Worm (Caenorhabditis elegans) whole organism, L1 larva: ENCODE measurements around the gene pqbp-1.1.

Source experiments
- C04F5.9 ChIP-seq: sonication (generic microtip); optimal IDR thresholded peaks from 2 replicates; lab custom pipeline; 2016; ENCODE audit warnings: missing genetic modification characterization, missing compliant biosample characterization
- C34B4.2 ChIP-seq: sonication (generic microtip); optimal IDR thresholded peaks from 2 replicates; lab custom pipeline; 2017; ENCODE audit warnings: mild to moderate bottlenecking, missing genetic modification characterization, missing compliant biosample characterization
- blmp-1 ChIP-seq: fragments of 150-350 bp; optimal IDR thresholded peaks from 2 replicates; lab custom pipeline; 2014; ENCODE audit warnings: missing biosample characterization, missing genetic modification characterization
- ceh-8 ChIP-seq: fragments of 200-800 bp; sonication (Bioruptor generic); optimal IDR thresholded peaks from 2 replicates; lab custom pipeline; 2018; ENCODE audit warnings: mild to moderate bottlenecking, missing genetic modification characterization, moderate library complexity, missing compliant biosample characterization
- ces-1 ChIP-seq: fragments of 150-350 bp; optimal IDR thresholded peaks from 2 replicates; lab custom pipeline; 2014; ENCODE audit warnings: missing biosample characterization, missing genetic modification reagents, missing genetic modification characterization
- efl-1 ChIP-seq, 4 experiments: fragments of 150-350 bp; optimal IDR thresholded peaks in 3 of 4; peaks in 1 of 4; 1 replicate in 1 of 4; 2 replicates in 3 of 4; lab custom pipeline; 2014; ENCODE audit warnings: missing biosample characterization in 2 of 4, missing genetic modification characterization in 2 of 4, missing genetic modification reagents in 2 of 4
- efl-3 ChIP-seq: fragments of 200-800 bp; sonication (Bioruptor generic); optimal IDR thresholded peaks from 2 replicates; lab custom pipeline; 2018; ENCODE audit warnings: mild to moderate bottlenecking, missing genetic modification characterization, missing compliant biosample characterization
- egl-13 ChIP-seq: sonication (generic microtip); optimal IDR thresholded peaks from 2 replicates; lab custom pipeline; 2016; ENCODE audit warnings: missing genotype, missing genetic modification reagents, missing genetic modification characterization, missing compliant biosample characterization
- elt-3 ChIP-seq, 6 experiments: fragments of 150-350 bp in 1 of 6; sonication (generic microtip); optimal IDR thresholded peaks; 2 replicates each; lab custom pipeline; 2017 to 2018; ENCODE audit warnings: missing biosample characterization in 6 of 6, missing genetic modification characterization in 6 of 6, inconsistent platforms in 1 of 6
- ets-5 ChIP-seq: fragments of 200-800 bp; sonication (Bioruptor generic); IDR thresholded peaks from 2 replicates; pipeline ENCODE4 v1.3.6; 2022; ENCODE audit warnings: missing genetic modification characterization, missing compliant biosample characterization
- fkh-10 ChIP-seq: sonication (generic microtip); optimal IDR thresholded peaks from 2 replicates; lab custom pipeline; 2017; ENCODE audit warnings: missing biosample characterization, missing genetic modification reagents, missing genetic modification characterization
- fkh-8 ChIP-seq: sonication (generic microtip); optimal IDR thresholded peaks from 2 replicates; lab custom pipeline; 2016; ENCODE audit warnings: mild to moderate bottlenecking, missing genetic modification characterization, missing compliant biosample characterization
- grh-1 ChIP-seq: fragments of 200-800 bp; sonication (Bioruptor generic); IDR thresholded peaks from 2 replicates; pipeline ENCODE4 v1.3.6; 2022; ENCODE audit warnings: missing genetic modification reagents, missing genetic modification characterization, missing compliant biosample characterization
- hlh-4 ChIP-seq: sonication (generic microtip); optimal IDR thresholded peaks from 2 replicates; lab custom pipeline; 2016; ENCODE audit warnings: mild to moderate bottlenecking, missing genetic modification characterization, missing compliant biosample characterization
- jun-1 ChIP-seq: fragments of 150-350 bp; optimal IDR thresholded peaks from 2 replicates; lab custom pipeline; 2014; ENCODE audit warnings: missing biosample characterization, missing genetic modification reagents, missing genetic modification characterization
- lin-14 ChIP-seq: fragments of 200-800 bp; sonication (Bioruptor generic); optimal IDR thresholded peaks from 2 replicates; lab custom pipeline; 2018; ENCODE audit warnings: mild to moderate bottlenecking, missing genetic modification characterization, moderate library complexity, missing compliant biosample characterization
- lin-35 ChIP-seq, 2 experiments: fragments of 150-350 bp; optimal IDR thresholded peaks; 2 replicates each; lab custom pipeline; 2014; ENCODE audit warnings: missing biosample characterization in 2 of 2, missing genetic modification characterization in 2 of 2, missing genetic modification reagents in 2 of 2
- lin-39 ChIP-seq: fragments of 150-350 bp; optimal IDR thresholded peaks from 2 replicates; lab custom pipeline; 2014; ENCODE audit warnings: missing biosample characterization, missing genetic modification reagents, missing genetic modification characterization
- nhr-20 ChIP-seq: sonication (generic microtip); optimal IDR thresholded peaks from 2 replicates; lab custom pipeline; 2016; ENCODE audit warnings: mild to moderate bottlenecking, missing genetic modification characterization, missing compliant biosample characterization
- nhr-28 ChIP-seq: fragments of 150-350 bp; optimal IDR thresholded peaks from 2 replicates; lab custom pipeline; 2014; ENCODE audit warnings: missing biosample characterization, missing genetic modification characterization
- nhr-47 ChIP-seq: sonication (generic microtip); optimal IDR thresholded peaks from 2 replicates; lab custom pipeline; 2016; ENCODE audit warnings: mild to moderate bottlenecking, missing genetic modification characterization, moderate library complexity, missing compliant biosample characterization
- nhr-71 ChIP-seq: sonication (generic microtip); optimal IDR thresholded peaks from 2 replicates; lab custom pipeline; 2016; ENCODE audit warnings: mild to moderate bottlenecking, missing genetic modification characterization, moderate library complexity, missing compliant biosample characterization
- nhr-85 ChIP-seq: sonication (generic microtip); peaks from one replicate; lab custom pipeline; 2016; ENCODE audit warnings: missing genetic modification characterization, inconsistent platforms, missing compliant biosample characterization
- pag-3 ChIP-seq: sonication (generic microtip); optimal IDR thresholded peaks from 2 replicates; lab custom pipeline; 2017; ENCODE audit warnings: missing genetic modification characterization, mild to moderate bottlenecking, missing compliant biosample characterization, antibody characterized with exemption, borderline replicate concordance; ENCODE audit not compliant: insufficient read depth
- pax-3 ChIP-seq: fragments of 200-800 bp; sonication (Bioruptor generic); optimal IDR thresholded peaks from 2 replicates; lab custom pipeline; 2018; ENCODE audit warnings: mild to moderate bottlenecking, missing genetic modification characterization, moderate library complexity, missing compliant biosample characterization
- snu-23 ChIP-seq: sonication (generic microtip); optimal IDR thresholded peaks from 2 replicates; lab custom pipeline; 2016; ENCODE audit warnings: missing genetic modification characterization, missing compliant biosample characterization
- sptf-1 ChIP-seq: fragments of 150-350 bp; optimal IDR thresholded peaks from 2 replicates; lab custom pipeline; 2014; ENCODE audit warnings: missing biosample characterization, missing genetic modification characterization
- swsn-7 ChIP-seq: sonication (generic microtip); optimal IDR thresholded peaks from 2 replicates; lab custom pipeline; 2016; ENCODE audit warnings: missing genetic modification characterization, missing compliant biosample characterization
- tlp-1 ChIP-seq: fragments of 150-350 bp; optimal IDR thresholded peaks from 2 replicates; lab custom pipeline; 2014; ENCODE audit warnings: missing biosample characterization, missing genetic modification characterization
- unc-130 ChIP-seq: fragments of 150-350 bp; optimal IDR thresholded peaks from 2 replicates; lab custom pipeline; 2017; ENCODE audit warnings: missing biosample characterization, missing genetic modification characterization, inconsistent platforms
- unc-30 ChIP-seq: sonication (generic microtip); optimal IDR thresholded peaks from 2 replicates; lab custom pipeline; 2017; ENCODE audit warnings: missing biosample characterization, missing genetic modification characterization
- unc-62 ChIP-seq: fragments of 150-350 bp; optimal IDR thresholded peaks from 2 replicates; lab custom pipeline; 2014; ENCODE audit warnings: missing biosample characterization, missing genetic modification reagents, missing genetic modification characterization
- unc-98 ChIP-seq: fragments of 200-800 bp; sonication (Bioruptor generic); IDR thresholded peaks from 2 replicates; pipeline ENCODE4 v1.3.6; 2022; ENCODE audit warnings: missing genetic modification characterization, missing compliant biosample characterization
- zag-1 ChIP-seq: fragments of 150-350 bp; optimal IDR thresholded peaks from 2 replicates; lab custom pipeline; 2014; ENCODE audit warnings: missing biosample characterization, missing genetic modification characterization
- ztf-11 ChIP-seq, 2 experiments: sonication (generic microtip); optimal IDR thresholded peaks; 2 replicates each; lab custom pipeline; 2016 to 2017; ENCODE audit warnings: missing genetic modification characterization in 2 of 2, missing biosample characterization in 1 of 2, missing compliant biosample characterization in 1 of 2

The pqbp-1.1 gene

DNA sequence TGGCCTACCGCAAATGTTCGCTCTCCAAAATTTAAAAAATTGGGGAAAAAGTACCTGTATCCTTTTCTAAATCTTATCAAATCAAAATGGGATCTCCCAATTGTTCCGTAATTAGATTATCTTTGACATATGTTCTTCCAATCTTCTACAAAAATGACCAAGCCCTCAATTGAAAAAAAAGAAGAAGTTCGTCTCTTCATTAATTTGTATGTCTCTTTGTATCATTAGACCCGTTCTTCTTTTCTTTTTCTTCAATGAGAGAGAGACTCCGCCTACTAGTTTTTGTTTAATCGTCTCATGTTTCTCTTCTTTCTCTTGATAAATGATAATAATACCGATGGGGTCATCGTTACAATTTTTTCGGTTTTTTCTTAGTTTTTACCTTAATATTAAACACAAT is 41.8 kb upstream of the pqbp-1.1 start:
- TF ChIP-seq egl-13 (tag; lab: Kevin White, UChicago) (no peak), C04F5.9 (no peak), ztf-11 (tag; optimal IDR thresholded peaks at IDR 0.05; lab: Kevin White, UChicago) (no peak), unc-130 (no peak), elt-3 (tag; optimal IDR thresholded peaks at IDR 0.05; lab: Kevin White, UChicago) (peak in 2 of 6 experiments; percentile 0 to 55), lin-14 (GFP tag; lab: Kevin White, UChicago) (peak; percentile 27), hlh-4 (no peak), blmp-1 (tag; lab: Kevin White, UChicago) (peak; percentile 53), fkh-8 (tag; lab: Kevin White, UChicago) (no peak), pag-3 (no peak)
- TF ChIP-seq, all 84 proteins: peak for 3

DNA sequence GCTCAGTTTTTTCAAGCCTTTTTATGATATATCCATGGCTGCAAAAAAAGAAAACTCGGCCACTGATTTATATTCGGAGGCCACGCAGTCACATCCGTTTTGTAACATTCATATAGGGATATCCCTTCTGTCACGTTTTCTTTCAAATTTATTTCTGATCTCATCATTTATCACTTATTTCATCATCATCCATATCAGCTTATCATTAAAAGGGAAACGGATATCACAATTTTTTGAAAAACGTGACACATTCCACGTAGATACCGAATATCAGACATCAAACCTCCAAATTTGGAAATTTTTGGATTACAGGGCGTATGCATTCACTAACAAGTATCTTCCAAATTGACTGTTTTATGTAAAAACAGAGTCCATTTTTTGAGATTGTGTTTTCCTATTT is 41.3 kb upstream of the pqbp-1.1 start:
- TF ChIP-seq ceh-8 = no peak
- no peak for TF ChIP-seq ets-5 (GFP tag; lab: Robert Waterston, UW)
- TF ChIP-seq egl-13 (tag; lab: Kevin White, UChicago) = peak; percentile 36
- TF ChIP-seq C34B4.2 (tag; lab: Kevin White, UChicago) = no peak
- no peak for TF ChIP-seq jun-1 (tag; lab: Kevin White, UChicago)
- TF ChIP-seq nhr-71 (tag; lab: Kevin White, UChicago) = peak; percentile 55
- TF ChIP-seq elt-3 (tag; optimal IDR thresholded peaks at IDR 0.05; lab: Kevin White, UChicago) = peak in 3 of 6 experiments; percentile 44 to 83 (median 57)
- no peak for TF ChIP-seq pag-3
- TF ChIP-seq lin-14 (GFP tag; lab: Kevin White, UChicago) = peak; percentile 32
- no peak for TF ChIP-seq efl-1 (optimal IDR thresholded peaks at IDR 0.05; lab: Kevin White, UChicago)
- TF ChIP-seq efl-1 (GFP tag; optimal IDR thresholded peaks at IDR 0.05 in 1 of 2; lab: Kevin White, UChicago) = peak in 1 of 2 experiments; percentile 78
- TF ChIP-seq nhr-20 (tag; lab: Kevin White, UChicago) = peak; percentile 9
- 0 out of 2 replicates have a peak, but pooled peaks have one; percentile 24 for TF ChIP-seq grh-1 (GFP tag; lab: Robert Waterston, UW)
- peak; percentile 73 for TF ChIP-seq blmp-1 (tag; lab: Kevin White, UChicago)
- no peak for TF ChIP-seq lin-39 (tag; lab: Kevin White, UChicago)
- peak; percentile 31 for TF ChIP-seq nhr-47
- peak; percentile 40 for TF ChIP-seq nhr-85 (tag; lab: Kevin White, UChicago)
- TF ChIP-seq pax-3 (tag; lab: Kevin White, UChicago) = no peak

DNA sequence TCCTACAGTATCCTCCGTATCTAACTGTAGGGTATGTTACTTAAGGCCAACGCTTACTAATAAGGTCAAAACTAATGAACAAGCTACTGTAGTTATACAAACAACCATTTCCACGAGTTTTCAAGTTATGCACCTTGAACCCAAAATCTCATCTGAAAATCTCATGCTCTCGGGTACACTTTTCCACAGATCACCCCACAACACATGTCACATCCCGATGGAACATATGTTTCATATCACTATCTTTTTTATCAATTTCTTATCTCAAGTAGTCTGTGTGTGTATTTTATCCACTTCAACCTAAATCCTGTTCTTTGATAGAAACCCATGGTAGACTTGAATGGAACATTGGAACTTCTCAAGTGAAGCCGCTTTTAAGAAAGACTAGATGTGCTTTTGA is 38.8 kb upstream of the pqbp-1.1 start:
- TF ChIP-seq tlp-1 (tag; lab: Kevin White, UChicago) = no peak
- no peak for TF ChIP-seq sptf-1 (tag; lab: Kevin White, UChicago)
- TF ChIP-seq unc-30 = no peak
- no peak for TF ChIP-seq jun-1 (tag; lab: Kevin White, UChicago)
- no peak for TF ChIP-seq lin-14 (GFP tag; lab: Kevin White, UChicago)
- TF ChIP-seq egl-13 (tag; lab: Kevin White, UChicago) = no peak
- TF ChIP-seq snu-23 (GFP tag; lab: Kevin White, UChicago) = no peak
- no peak for TF ChIP-seq unc-130
- no peak for TF ChIP-seq ces-1
- no peak for TF ChIP-seq zag-1
- no peak for TF ChIP-seq nhr-28 (tag; lab: Kevin White, UChicago)
- no peak for TF ChIP-seq fkh-10 (GFP tag; lab: Kevin White, UChicago)
- no peak for TF ChIP-seq unc-98 (GFP tag; lab: Robert Waterston, UW)
- TF ChIP-seq swsn-7 (tag; lab: Kevin White, UChicago) = no peak
- TF ChIP-seq lin-35 (GFP tag; optimal IDR thresholded peaks at IDR 0.05; lab: Kevin White, UChicago) = no peak
- no peak for TF ChIP-seq ceh-8

DNA sequence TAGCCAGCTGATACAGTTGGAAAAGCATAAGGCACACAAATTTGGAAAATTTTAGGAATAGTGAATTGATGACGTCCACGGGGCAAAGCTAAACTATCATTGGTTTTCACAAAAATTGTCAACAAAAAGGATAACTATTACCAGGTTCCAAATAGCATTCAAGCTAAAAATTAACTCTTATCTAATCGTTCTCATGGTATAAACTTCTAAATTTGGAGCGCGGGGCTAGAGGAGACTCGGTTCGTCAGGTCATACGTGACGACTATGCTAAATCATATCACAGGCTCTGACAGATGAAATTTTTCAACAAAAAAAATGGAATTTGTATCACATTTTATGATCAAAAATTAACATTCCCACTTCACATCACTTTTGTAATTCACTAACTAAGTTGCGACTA is 37.7 kb upstream of the pqbp-1.1 start:
- TF ChIP-seq nhr-47 = no peak
- TF ChIP-seq efl-1 (optimal IDR thresholded peaks at IDR 0.05; lab: Kevin White, UChicago) = no peak
- peak in 1 of 2 experiments; percentile 91 for TF ChIP-seq efl-1 (GFP tag; optimal IDR thresholded peaks at IDR 0.05 in 1 of 2; lab: Kevin White, UChicago)

DNA sequence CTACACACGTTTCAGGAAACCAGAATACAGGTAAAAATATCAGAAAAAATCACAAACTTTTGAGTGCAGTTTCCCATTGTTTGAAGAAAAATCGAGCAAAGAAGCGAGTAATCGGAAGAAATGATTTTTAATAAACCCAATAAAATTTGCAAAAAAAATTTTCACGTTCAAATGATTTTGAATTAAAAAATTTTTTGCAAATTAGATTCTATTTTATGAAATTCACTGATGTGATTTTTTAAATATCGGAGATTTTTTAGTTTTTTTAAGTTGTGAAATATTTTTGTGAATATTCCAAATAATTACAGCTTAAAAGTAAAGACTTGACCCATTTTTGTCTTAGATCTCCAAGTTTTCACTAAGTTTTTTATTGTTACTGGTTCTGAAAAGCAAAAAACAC is 36.7 kb upstream of the pqbp-1.1 start, which contains the start of gene pnp-1:
pnp-1 (minus strand) TSS at position 101 of the 400 bp plus-strand sequence.
- TF ChIP-seq unc-62 (GFP tag; lab: Kevin White, UChicago) (no peak), nhr-85 (tag; lab: Kevin White, UChicago) (no peak), efl-3 (GFP tag; lab: Kevin White, UChicago) (no peak), tlp-1 (tag; lab: Kevin White, UChicago) (no peak), C34B4.2 (tag; lab: Kevin White, UChicago) (no peak), nhr-47 (no peak)
